Worm (Caenorhabditis elegans) whole organism, L3 larva: ENCODE measurements around the gene C52A10.3.

Experiments used
- nhr-11 ChIP-seq: fragments of 150-350 bp; optimal IDR thresholded peaks from 2 replicates; lab custom pipeline; 2014; ENCODE audit warnings: missing biosample characterization, missing genetic modification characterization
- nhr-25 ChIP-seq: sonication (generic microtip); optimal IDR thresholded peaks from 2 replicates; lab custom pipeline; 2017; ENCODE audit warnings: missing biosample characterization, missing genetic modification characterization
- nhr-43 ChIP-seq: sonication (generic microtip); optimal IDR thresholded peaks from 2 replicates; lab custom pipeline; 2016; ENCODE audit warnings: mild to moderate bottlenecking, missing genetic modification characterization, missing compliant biosample characterization; ENCODE audit not compliant: poor library complexity, severe bottlenecking

DNA sequence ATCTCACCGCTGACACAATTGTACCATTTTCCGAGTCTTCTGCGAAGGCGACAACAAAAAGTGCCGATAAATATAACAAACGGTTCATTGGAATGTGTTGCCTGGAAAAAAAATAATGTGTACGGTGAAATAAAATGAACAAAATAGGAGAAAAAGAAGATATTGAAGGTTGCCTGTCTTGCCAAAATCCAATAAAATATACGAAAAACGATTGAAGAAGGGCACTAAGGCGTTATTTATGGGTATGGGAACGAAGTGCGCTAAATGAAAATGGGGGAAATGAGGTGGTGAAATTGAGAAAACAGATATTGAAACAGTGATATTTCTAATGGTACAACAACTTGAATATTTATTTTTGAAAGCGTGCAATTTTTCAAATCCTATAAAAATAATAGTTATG lies 41.1 kb downstream of the C52A10.3 start, which contains the start of gene Y47A7.2:
- no peak for TF ChIP-seq nhr-43
- TF ChIP-seq nhr-11 (tag; lab: Kevin White, UChicago): no peak
- TF ChIP-seq nhr-25 (tag; lab: Kevin White, UChicago): no peak
